Worm (Caenorhabditis elegans): ENCODE results near the gene C54D10.9.

ce11 chrV:12488002-12488401, 41.0 kb downstream of the C54D10.9 start:
- TF ChIP-seq elt-2 (tag; optimal IDR thresholded peaks at IDR 0.05) (no peak), aly-2 (tag; optimal IDR thresholded peaks at IDR 0.05) (no peak), daf-12 (tag; optimal IDR thresholded peaks at IDR 0.05) (no peak), ZK546.5 (tag; optimal IDR thresholded peaks at IDR 0.05) (no peak), nhr-25 (tag; optimal IDR thresholded peaks at IDR 0.05) (no peak), elt-3 (tag; optimal IDR thresholded peaks at IDR 0.05) (no peak), mml-1 (tag; optimal IDR thresholded peaks at IDR 0.05) (no peak), lin-15B (tag; optimal IDR thresholded peaks at IDR 0.05) (no peak), sea-2 (GFP tag; optimal IDR thresholded peaks at IDR 0.05) (no peak), nhr-76 (tag; optimal IDR thresholded peaks at IDR 0.05) (no peak), jun-1 (tag; optimal IDR thresholded peaks at IDR 0.05) (no peak), nhr-11 (tag; optimal IDR thresholded peaks at IDR 0.05) (no peak)

Data from whole organism, L3 larva.